Worm (Caenorhabditis elegans): ENCODE results near the gene sra-4.

- TF ChIP-seq ztf-11 (tag; optimal IDR thresholded peaks at IDR 0.05) (no peak), pha-4 (tag; optimal IDR thresholded peaks at IDR 0.05) (no peak), elt-1 (tag; optimal IDR thresholded peaks at IDR 0.05; ENCODE audit: borderline replicate concordance, insufficient read depth) (no peak), unc-39 (tag; optimal IDR thresholded peaks at IDR 0.05) (no peak), nhr-12 (tag; optimal IDR thresholded peaks at IDR 0.05) (no peak), sptf-1 (tag; optimal IDR thresholded peaks at IDR 0.05) (no peak), nhr-28 (tag; optimal IDR thresholded peaks at IDR 0.05) (no peak), bed-3 (GFP tag; optimal IDR thresholded peaks at IDR 0.05) (no peak), unc-62 (GFP tag; optimal IDR thresholded peaks at IDR 0.05) (no peak), ces-1 (GFP tag; optimal IDR thresholded peaks at IDR 0.05) (no peak), mab-5 (tag; optimal IDR thresholded peaks at IDR 0.05) (no peak), blmp-1 (tag; optimal IDR thresholded peaks at IDR 0.05) (no peak)
Observed at ce11 chrII:9493242-9494058, 49.2 kb downstream of the sra-4 start.

All from whole organism, mixed stage, embryonic.